Fruit fly (Drosophila melanogaster): ENCODE data around the gene CG12155.

- TF ChIP-seq Dll (optimal IDR thresholded peaks at IDR 0.05) (peak; percentile 58), psq (optimal IDR thresholded peaks at IDR 0.05) (no peak), usp (GFP tag; optimal IDR thresholded peaks at IDR 0.05) (no peak), CG8478 (optimal IDR thresholded peaks at IDR 0.05) (no peak)
Measured at dm6 chrX:7708942-7709707, 19.4 kb upstream of the CG12155 start, which contains the start of gene CHES-1-like.

Data from whole organism.